Fruit fly (Drosophila melanogaster) whole organism, embryonic: ENCODE results near the gene CG17329.

Source experiments
- Asciz ChIP-seq: fragments of 200-800 bp; sonication (Bioruptor generic); optimal IDR thresholded peaks from 2 replicates; lab custom pipeline; 2017; ENCODE audit warnings: missing biosample characterization, mild to moderate bottlenecking, missing genetic modification characterization, missing genetic modification reagents
- CG10431 ChIP-seq: fragments of 200-800 bp; sonication (Bioruptor generic); optimal IDR thresholded peaks from 3 replicates; lab custom pipeline; 2018; ENCODE audit warnings: missing biosample characterization, mild to moderate bottlenecking, missing genetic modification characterization
- CG10654 ChIP-seq: fragments of 200-800 bp; sonication (Bioruptor generic); optimal IDR thresholded peaks from 2 replicates; lab custom pipeline; 2016; ENCODE audit warnings: missing biosample characterization, missing genetic modification characterization
- CG11456 ChIP-seq: fragments of 200-800 bp; sonication (Bioruptor generic); IDR thresholded peaks from 3 replicates; pipeline ENCODE4 v1.3.6; 2022; ENCODE audit warnings: missing biosample characterization, missing genetic modification characterization
- CG12155 ChIP-seq: fragments of 200-800 bp; sonication (Bioruptor generic); optimal IDR thresholded peaks from 3 replicates; lab custom pipeline; 2016; ENCODE audit warnings: missing biosample characterization, missing genetic modification characterization
- CG1233 ChIP-seq: fragments of 200-800 bp; sonication (Bioruptor generic); optimal IDR thresholded peaks from 4 replicates; lab custom pipeline; 2018; ENCODE audit warnings: missing biosample characterization, mild to moderate bottlenecking, missing genetic modification characterization
- CG13123 ChIP-seq: fragments of 200-800 bp; sonication (Bioruptor generic); optimal IDR thresholded peaks from 2 replicates; lab custom pipeline; 2016; ENCODE audit warnings: missing biosample characterization, missing genetic modification characterization
- CG14710 ChIP-seq: fragments of 200-800 bp; sonication (Bioruptor generic); optimal IDR thresholded peaks from 3 replicates; lab custom pipeline; 2019; ENCODE audit warnings: missing biosample characterization, mild to moderate bottlenecking, missing genetic modification characterization, moderate library complexity
- CG1602 ChIP-seq: fragments of 200-800 bp; sonication (Bioruptor generic); optimal IDR thresholded peaks from 3 replicates; lab custom pipeline; 2016; ENCODE audit warnings: missing biosample characterization, missing genetic modification characterization
- CG16815 ChIP-seq: fragments of 200-800 bp; sonication (Bioruptor generic); optimal IDR thresholded peaks from 3 replicates; lab custom pipeline; 2017; ENCODE audit warnings: missing biosample characterization, mild to moderate bottlenecking, missing genetic modification characterization
- CG17912 ChIP-seq: fragments of 200-800 bp; sonication (Bioruptor generic); optimal IDR thresholded peaks from 2 replicates; lab custom pipeline; 2018; ENCODE audit warnings: missing biosample characterization, mild to moderate bottlenecking, missing genetic modification characterization
- CG18011 ChIP-seq: fragments of 200-800 bp; sonication (Bioruptor generic); optimal IDR thresholded peaks from 2 replicates; lab custom pipeline; 2017; ENCODE audit warnings: missing biosample characterization, missing genetic modification characterization, mild to moderate bottlenecking, moderate library complexity, missing genotype
- CG18476 ChIP-seq: fragments of 200-800 bp; sonication (Bioruptor generic); optimal IDR thresholded peaks from 2 replicates; lab custom pipeline; 2016; ENCODE audit warnings: missing biosample characterization, mild to moderate bottlenecking, missing genetic modification characterization
- CG18764 ChIP-seq: fragments of 200-800 bp; sonication (Bioruptor generic); optimal IDR thresholded peaks from 3 replicates; lab custom pipeline; 2016; ENCODE audit warnings: missing biosample characterization, missing genetic modification characterization
- CG31365 ChIP-seq: fragments of 200-800 bp; sonication (Bioruptor generic); optimal IDR thresholded peaks from 2 replicates; lab custom pipeline; 2018; ENCODE audit warnings: missing biosample characterization, mild to moderate bottlenecking, missing genetic modification characterization
- CG3281 ChIP-seq: fragments of 200-800 bp; sonication (Bioruptor generic); optimal IDR thresholded peaks from 3 replicates; lab custom pipeline; 2017; ENCODE audit warnings: missing biosample characterization, mild to moderate bottlenecking, missing genetic modification characterization
- CG34376 ChIP-seq: fragments of 200-800 bp; sonication (Bioruptor generic); optimal IDR thresholded peaks from 2 replicates; lab custom pipeline; 2018; ENCODE audit warnings: missing biosample characterization, mild to moderate bottlenecking, missing genetic modification characterization
- CG4707 ChIP-seq: fragments of 200-800 bp; sonication (Bioruptor generic); optimal IDR thresholded peaks from 2 replicates; lab custom pipeline; 2018; ENCODE audit warnings: missing biosample characterization, mild to moderate bottlenecking, missing genetic modification characterization, moderate library complexity
- CG6791 ChIP-seq: fragments of 200-800 bp; sonication (Bioruptor generic); IDR thresholded peaks from 3 replicates; pipeline ENCODE4 v1.3.6; 2022; ENCODE audit warnings: missing biosample characterization, missing genetic modification characterization; ENCODE audit not compliant: partially characterized antibody
- CG7357 ChIP-seq: fragments of 200-800 bp; sonication (Bioruptor generic); IDR thresholded peaks from 3 replicates; pipeline ENCODE4 v1.3.6; 2022; ENCODE audit warnings: missing biosample characterization, missing genetic modification characterization
- CG7745 ChIP-seq: fragments of 200-800 bp; sonication (Bioruptor generic); optimal IDR thresholded peaks from 2 replicates; lab custom pipeline; 2018; ENCODE audit warnings: missing biosample characterization, mild to moderate bottlenecking, missing genetic modification characterization, moderate library complexity
- CG7839 ChIP-seq: fragments of 200-800 bp; sonication (Bioruptor generic); optimal IDR thresholded peaks from 3 replicates; lab custom pipeline; 2018; ENCODE audit warnings: missing biosample characterization, mild to moderate bottlenecking, missing genetic modification characterization, moderate library complexity
- D19B ChIP-seq: fragments of 200-800 bp; sonication (Bioruptor generic); optimal IDR thresholded peaks from 2 replicates; lab custom pipeline; 2017; ENCODE audit warnings: missing biosample characterization, mild to moderate bottlenecking, missing genetic modification characterization
- Hey ChIP-seq: fragments of 200-800 bp; sonication (Bioruptor generic); optimal IDR thresholded peaks from 3 replicates; lab custom pipeline; 2018; ENCODE audit warnings: missing biosample characterization, mild to moderate bottlenecking, missing genetic modification characterization
- Hr78 ChIP-seq, 2 experiments: fragments of 200-800 bp in 1 of 2; fragments of >200 bp in 1 of 2; sonication (Bioruptor generic) in 1 of 2; optimal IDR thresholded peaks; 2 replicates each; lab custom pipeline; 2017 to 2019; ENCODE audit warnings: missing biosample characterization in 2 of 2, missing genetic modification characterization in 2 of 2, mild to moderate bottlenecking in 1 of 2, moderate library complexity in 1 of 2
- Nf-YB ChIP-seq: fragments of 200-800 bp; sonication (Bioruptor generic); optimal IDR thresholded peaks from 3 replicates; lab custom pipeline; 2019; ENCODE audit warnings: missing biosample characterization, mild to moderate bottlenecking, missing genetic modification characterization, moderate library complexity
- Rfx ChIP-seq: fragments of 200-800 bp; sonication (Bioruptor generic); IDR thresholded peaks from 2 replicates; pipeline ENCODE4 v1.3.6; 2022; ENCODE audit warnings: missing biosample characterization, missing genetic modification characterization
- ash1 ChIP-seq: fragments of 200-800 bp; sonication (Bioruptor generic); optimal IDR thresholded peaks from 2 replicates; lab custom pipeline; 2018; ENCODE audit warnings: missing biosample characterization, mild to moderate bottlenecking, missing genetic modification characterization
- ato ChIP-seq: fragments of 200-800 bp; sonication (Bioruptor generic); IDR thresholded peaks from 2 replicates; pipeline ENCODE4 v1.3.6; 2022; ENCODE audit warnings: missing biosample characterization, missing genetic modification characterization; ENCODE audit not compliant: partially characterized antibody
- az2 ChIP-seq: fragments of 200-800 bp; sonication (Bioruptor generic); optimal IDR thresholded peaks from 3 replicates; lab custom pipeline; 2016; ENCODE audit warnings: missing biosample characterization, missing genetic modification characterization
- bowl ChIP-seq: fragments of 200-800 bp; sonication (Bioruptor generic); IDR thresholded peaks from 2 replicates; pipeline ENCODE4 v1.3.6; 2022; ENCODE audit warnings: missing biosample characterization, missing genetic modification characterization
- chm ChIP-seq: fragments of 200-800 bp; sonication (Bioruptor generic); IDR thresholded peaks from 2 replicates; pipeline ENCODE4 v1.3.6; 2022; ENCODE audit warnings: missing biosample characterization, missing genetic modification characterization
- gro ChIP-seq: fragments of 200-800 bp; sonication (Bioruptor generic); optimal IDR thresholded peaks from 2 replicates; lab custom pipeline; 2016; ENCODE audit warnings: missing biosample characterization, missing genetic modification characterization
- gt ChIP-seq: fragments of 200-800 bp; sonication (Bioruptor generic); IDR thresholded peaks from 2 replicates; pipeline ENCODE4 v1.3.6; 2022; ENCODE audit warnings: missing biosample characterization, missing genetic modification characterization
- lmd ChIP-seq: fragments of 200-800 bp; sonication (Bioruptor generic); IDR thresholded peaks from 2 replicates; pipeline ENCODE4 v1.3.6; 2022; ENCODE audit warnings: missing biosample characterization, missing genetic modification characterization
- maf-S ChIP-seq: fragments of 200-800 bp; sonication (Bioruptor generic); optimal IDR thresholded peaks from 2 replicates; lab custom pipeline; 2016; ENCODE audit warnings: missing biosample characterization, missing genetic modification characterization
- nerfin-2 ChIP-seq: fragments of 200-800 bp; sonication (Bioruptor generic); IDR thresholded peaks from 2 replicates; pipeline ENCODE4 v1.3.6; 2022; ENCODE audit warnings: missing biosample characterization, missing genetic modification characterization; ENCODE audit not compliant: partially characterized antibody
- nmo ChIP-seq: fragments of 200-800 bp; sonication (Bioruptor generic); optimal IDR thresholded peaks from 2 replicates; lab custom pipeline; 2018; ENCODE audit warnings: missing biosample characterization, mild to moderate bottlenecking, missing genetic modification characterization, moderate library complexity
- p53 ChIP-seq: fragments of 200-800 bp; sonication (Bioruptor generic); optimal IDR thresholded peaks from 2 replicates; lab custom pipeline; 2016; ENCODE audit warnings: missing biosample characterization, missing genetic modification characterization
- prd ChIP-seq, 3 experiments: fragments of >200 bp in 2 of 3; fragments of 200-800 bp in 1 of 3; sonication (Bioruptor generic) in 1 of 3; optimal IDR thresholded peaks in 2 of 3; IDR thresholded peaks in 1 of 3; 2 replicates in 2 of 3; 3 replicates in 1 of 3; pipeline versions ENCODE4 v1.3.6 to Lab custom; 2017 to 2022; ENCODE audit warnings: missing biosample characterization in 1 of 3, missing genetic modification characterization in 1 of 3
- sim ChIP-seq: fragments of 200-800 bp; sonication (Bioruptor generic); IDR thresholded peaks from 2 replicates; pipeline ENCODE4 v1.3.6; 2022; ENCODE audit warnings: missing biosample characterization, missing genetic modification characterization
- twi ChIP-seq: fragments of 200-800 bp; optimal IDR thresholded peaks from 2 replicates; lab custom pipeline; 2019; ENCODE audit warnings: missing biosample characterization, mild to moderate bottlenecking, missing genetic modification characterization, moderate library complexity
- vfl ChIP-seq: fragments of 200-800 bp; sonication (Bioruptor generic); optimal IDR thresholded peaks from 2 replicates; lab custom pipeline; 2016; ENCODE audit warnings: missing biosample characterization, missing genetic modification characterization
- vnd ChIP-seq: fragments of 200-800 bp; sonication (Bioruptor generic); IDR thresholded peaks from 3 replicates; pipeline ENCODE4 v1.3.6; 2022; ENCODE audit warnings: missing biosample characterization, missing genetic modification characterization; ENCODE audit not compliant: partially characterized antibody
- yki ChIP-seq: fragments of >200 bp; optimal IDR thresholded peaks from 3 replicates; lab custom pipeline; 2018
- zen2 ChIP-seq: fragments of 200-800 bp; sonication (Bioruptor generic); IDR thresholded peaks from 3 replicates; pipeline ENCODE4 v1.3.6; 2022; ENCODE audit warnings: missing biosample characterization, missing genetic modification characterization; ENCODE audit not compliant: partially characterized antibody
- zfh1 ChIP-seq: fragments of 200-800 bp; sonication (Bioruptor generic); IDR thresholded peaks from 3 replicates; pipeline ENCODE4 v1.3.6; 2022; ENCODE audit warnings: missing biosample characterization, missing genetic modification characterization
- zfh2 ChIP-seq: fragments of 200-800 bp; sonication (Bioruptor generic); optimal IDR thresholded peaks from 2 replicates; lab custom pipeline; 2016; ENCODE audit warnings: missing biosample characterization, missing genetic modification characterization

The CG17329 gene

DNA sequence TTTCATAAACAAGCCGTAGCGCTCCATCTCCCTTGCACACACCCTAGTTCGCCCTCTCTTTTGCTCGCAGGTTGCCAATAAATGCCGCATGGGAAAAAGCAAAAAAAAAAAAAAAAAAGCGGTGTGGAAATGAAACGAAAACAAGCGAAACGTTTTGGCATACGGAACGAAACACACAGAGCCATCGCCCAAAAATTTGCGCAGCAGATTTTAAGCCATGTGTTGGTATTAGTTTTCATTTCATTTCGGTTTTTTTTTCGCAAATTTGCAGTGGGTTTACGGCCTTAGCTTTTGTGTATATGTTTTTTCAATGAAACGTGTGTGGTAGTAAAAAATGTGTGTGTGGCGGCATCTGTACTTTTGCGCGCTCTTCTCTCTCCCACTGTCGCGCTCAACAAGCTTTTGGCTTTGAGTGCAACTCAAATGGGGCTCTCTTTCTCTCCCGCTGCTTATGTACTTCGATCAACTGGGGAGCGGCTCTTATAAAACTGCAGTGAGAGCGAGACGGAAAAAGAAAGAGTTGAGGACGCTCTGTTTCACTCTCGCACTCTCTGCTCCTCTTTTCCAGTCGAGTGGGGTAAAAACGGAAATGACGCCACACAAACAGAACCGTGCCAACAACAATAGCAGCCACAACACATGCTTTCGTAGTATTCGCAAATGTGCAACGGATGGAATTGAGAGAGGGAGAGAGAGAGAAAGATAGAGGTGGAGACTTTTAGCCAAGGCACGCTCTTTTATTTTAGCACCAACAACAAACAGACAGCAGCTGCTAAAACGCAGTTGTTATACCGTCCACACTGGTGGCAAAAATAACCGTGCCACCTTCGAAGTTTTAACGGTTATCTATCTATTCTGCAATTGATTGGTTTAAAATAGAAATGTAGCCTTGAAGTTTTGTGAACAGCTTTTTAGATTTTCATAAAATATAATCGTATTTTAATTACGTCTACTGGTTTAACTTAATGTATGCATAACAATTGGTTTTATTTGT is 6.5 kb upstream of the CG17329 start (continued):
- no peak for TF ChIP-seq sim
- TF ChIP-seq nerfin-2: no peak
- peak; percentile 4 for TF ChIP-seq twi (tag; lab: Kevin White, UChicago)
- TF ChIP-seq CG3281 (GFP tag; lab: Kevin White, UChicago): peak; percentile 83
- TF ChIP-seq CG6791 (GFP tag; lab: Robert Waterston, UW): no peak
- TF ChIP-seq gro: peak; percentile 3
- TF ChIP-seq vfl: no peak
- TF ChIP-seq bowl (GFP tag; lab: Robert Waterston, UW): no peak
- peak; percentile 58 for TF ChIP-seq CG4707 (GFP tag; lab: Kevin White, UChicago)
- peak; percentile 21 for TF ChIP-seq CG10654 (GFP tag; lab: Kevin White, UChicago)
- TF ChIP-seq Rfx (GFP tag; lab: Robert Waterston, UW): no peak
- TF ChIP-seq CG14710 (tag; lab: Kevin White, UChicago): no peak
- peak; percentile 25 for TF ChIP-seq CG18476 (GFP tag; lab: Kevin White, UChicago)
- TF ChIP-seq CG7839 (tag; lab: Kevin White, UChicago): peak; percentile 59
- no peak for TF ChIP-seq zen2 (GFP tag; lab: Robert Waterston, UW)
- peak; percentile 46 for TF ChIP-seq D19B (GFP tag; lab: Kevin White, UChicago)
- no peak for TF ChIP-seq Hey (tag; lab: Kevin White, UChicago)
- peak; percentile 34 for TF ChIP-seq CG12155 (GFP tag; lab: Kevin White, UChicago)
- TF ChIP-seq maf-S: peak; percentile 8
- TF ChIP-seq prd (optimal IDR thresholded peaks at IDR 0.05; lab: Kevin White, UChicago): no peak
- TF ChIP-seq prd (GFP tag; IDR thresholded peaks at IDR 0.05; lab: Robert Waterston, UW): no peak
- no peak for TF ChIP-seq chm (GFP tag; lab: Robert Waterston, UW)
- no peak for TF ChIP-seq vnd (GFP tag; lab: Robert Waterston, UW)
- TF ChIP-seq CG11456 (GFP tag; lab: Robert Waterston, UW): no peak
- TF ChIP-seq CG31365 (tag; lab: Kevin White, UChicago): peak; percentile 47
- no peak for TF ChIP-seq CG1233 (GFP tag; lab: Kevin White, UChicago)
- TF ChIP-seq zfh2 (GFP tag; lab: Kevin White, UChicago): peak; percentile 56
- no peak for TF ChIP-seq CG10431 (GFP tag; lab: Kevin White, UChicago)
- TF ChIP-seq Asciz (GFP tag; lab: Kevin White, UChicago): peak; percentile 44
- TF ChIP-seq gt (GFP tag; lab: Robert Waterston, UW): no peak
- TF ChIP-seq CG17912 (GFP tag; lab: Kevin White, UChicago): peak; percentile 72
- peak; percentile 37 for TF ChIP-seq nmo (GFP tag; lab: Kevin White, UChicago)
- TF ChIP-seq CG7357 (GFP tag; lab: Robert Waterston, UW): 0 out of 3 replicates have a peak, but pooled peaks have one; percentile 16
- TF ChIP-seq p53 (GFP tag; lab: Kevin White, UChicago): no peak
- no peak for TF ChIP-seq Hr78 (GFP tag; optimal IDR thresholded peaks at IDR 0.05; lab: Kevin White, UChicago)
- no peak for TF ChIP-seq CG7745 (tag; lab: Kevin White, UChicago)
- TF ChIP-seq CG1602 (GFP tag; lab: Kevin White, UChicago): no peak
- peak; percentile 32 for TF ChIP-seq CG18011 (GFP tag; lab: Kevin White, UChicago)
- TF ChIP-seq CG18764 (GFP tag; lab: Kevin White, UChicago): no peak
- TF ChIP-seq ash1 (GFP tag; lab: Kevin White, UChicago): no peak
- TF ChIP-seq CG16815 (GFP tag; lab: Kevin White, UChicago): no peak
- TF ChIP-seq CG13123 (GFP tag; lab: Kevin White, UChicago): no peak
- no peak for TF ChIP-seq az2 (GFP tag; lab: Kevin White, UChicago)
- peak; percentile 18 for TF ChIP-seq Nf-YB
- no peak for TF ChIP-seq zfh1
- peak; percentile 53 for TF ChIP-seq CG34376 (GFP tag; lab: Kevin White, UChicago)
- no peak for TF ChIP-seq lmd
- no peak for TF ChIP-seq ato (GFP tag; lab: Robert Waterston, UW)
- TF ChIP-seq yki (lab: Kevin White, UChicago): peak; percentile 63
